Worm (Caenorhabditis elegans) whole organism, late embryonic: ENCODE measurements around the gene T25B9.5.

ENCODE experiments used
- T23F11.4 ChIP-seq: fragments of 200-800 bp; sonication (Bioruptor generic); optimal IDR thresholded peaks from 2 replicates; lab custom pipeline; 2018; ENCODE audit warnings: mild to moderate bottlenecking, missing genetic modification characterization, missing compliant biosample characterization
- Y22D7AL.16 ChIP-seq: sonication (generic microtip); optimal IDR thresholded peaks from 2 replicates; lab custom pipeline; 2016; ENCODE audit warnings: missing genetic modification characterization, missing compliant biosample characterization
- ama-1 ChIP-seq: fragments of 150-350 bp; optimal IDR thresholded peaks from 2 replicates; lab custom pipeline; 2014
- ceh-34 ChIP-seq: sonication (generic microtip); optimal IDR thresholded peaks from 2 replicates; lab custom pipeline; 2016; ENCODE audit warnings: mild to moderate bottlenecking, missing genetic modification characterization, missing compliant biosample characterization
- ceh-9 ChIP-seq: sonication (generic microtip); optimal IDR thresholded peaks from 2 replicates; lab custom pipeline; 2016; ENCODE audit warnings: mild to moderate bottlenecking, missing genetic modification characterization, inconsistent platforms, missing compliant biosample characterization
- elt-4 ChIP-seq: sonication (generic microtip); optimal IDR thresholded peaks from 2 replicates; lab custom pipeline; 2016; ENCODE audit warnings: missing genetic modification characterization, missing compliant biosample characterization
- ets-4 ChIP-seq: sonication (generic microtip); optimal IDR thresholded peaks from 2 replicates; lab custom pipeline; 2016; ENCODE audit warnings: missing genetic modification characterization, missing compliant biosample characterization
- eyg-1 ChIP-seq: sonication (generic microtip); optimal IDR thresholded peaks from 2 replicates; lab custom pipeline; 2016; ENCODE audit warnings: missing genotype, missing genetic modification characterization, missing compliant biosample characterization
- odd-2 ChIP-seq: sonication (generic microtip); optimal IDR thresholded peaks from 2 replicates; lab custom pipeline; 2017; ENCODE audit warnings: antibody characterized with exemption, mild to moderate bottlenecking, missing genetic modification characterization, missing compliant biosample characterization
- tbx-2 ChIP-seq: sonication (generic microtip); optimal IDR thresholded peaks from 2 replicates; lab custom pipeline; 2016; ENCODE audit warnings: missing genetic modification characterization, missing compliant biosample characterization

DNA sequence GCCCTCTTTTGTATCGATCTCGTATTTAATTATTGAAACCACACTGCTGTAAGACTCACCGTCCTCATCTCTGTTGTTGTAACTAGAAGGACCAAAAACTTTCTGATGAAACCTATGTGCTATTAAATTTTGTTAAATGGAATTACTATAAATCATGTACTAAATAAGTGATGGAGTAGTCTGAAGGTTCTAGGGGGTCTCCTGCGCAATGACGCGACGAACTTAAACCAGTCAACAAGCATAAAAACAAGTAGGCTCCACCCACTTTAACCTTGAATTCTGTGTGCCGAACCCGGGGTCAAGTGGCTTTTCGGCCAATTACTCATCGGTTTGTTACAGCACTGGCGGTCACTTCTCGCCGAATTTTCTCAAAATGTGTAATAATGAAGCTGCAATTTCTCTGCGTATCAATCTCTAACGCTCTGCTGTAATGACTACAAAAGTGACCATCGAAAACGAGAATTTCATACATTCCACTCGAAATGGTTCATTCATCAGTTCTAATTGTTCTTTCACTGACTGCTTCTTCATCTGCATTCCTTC is 17.5 kb downstream of the T25B9.5 start, which contains the start of gene grl-21:
- TF ChIP-seq Y22D7AL.16 (tag; lab: Kevin White, UChicago) (no peak), odd-2 (tag; lab: Kevin White, UChicago) (no peak), ama-1 (lab: Kevin White, UChicago) (no peak), ceh-34 (no peak), ceh-9 (tag; lab: Kevin White, UChicago) (no peak), tbx-2 (no peak), ets-4 (tag; lab: Kevin White, UChicago) (no peak), eyg-1 (tag; lab: Kevin White, UChicago) (no peak), T23F11.4 (GFP tag; lab: Kevin White, UChicago) (no peak), elt-4 (tag; lab: Kevin White, UChicago) (no peak)
